Fruit fly (Drosophila melanogaster) whole organism, embryonic: ENCODE data around the gene CG32066.

ENCODE experiments used
- CG13424 ChIP-seq: fragments of 200-800 bp; sonication (Bioruptor generic); optimal IDR thresholded peaks from 2 replicates; lab custom pipeline; 2019; ENCODE audit warnings: missing biosample characterization, mild to moderate bottlenecking, missing genetic modification characterization, moderate library complexity
- Vsx1 ChIP-seq: fragments of 200-800 bp; sonication (Bioruptor generic); optimal IDR thresholded peaks from 2 replicates; lab custom pipeline; 2017; ENCODE audit warnings: missing biosample characterization, mild to moderate bottlenecking, missing genetic modification characterization, missing genetic modification reagents
- trem ChIP-seq: fragments of 200-800 bp; optimal IDR thresholded peaks from 3 replicates; lab custom pipeline; 2019; ENCODE audit warnings: missing biosample characterization, mild to moderate bottlenecking, missing genetic modification characterization, moderate library complexity

- TF ChIP-seq trem (tag; lab: Kevin White, UChicago) (no peak), Vsx1 (no peak), CG13424 (tag; lab: Kevin White, UChicago) (no peak)
Measured at dm6 chr3L:10674145-10674547, 13.3 kb upstream of the CG32066 start.
